Worm (Caenorhabditis elegans) whole organism, L4 larva: ENCODE measurements around the gene lgg-3.
A peak's percentile ranks its signal among the peaks of the same experiment; 100 is the strongest.

Experiments used
- F10B5.3 ChIP-seq: sonication (generic microtip); optimal IDR thresholded peaks from 2 replicates; lab custom pipeline; 2016; ENCODE audit warnings: mild to moderate bottlenecking, missing genetic modification characterization, missing compliant biosample characterization
- F26F4.8 ChIP-seq: fragments of 200-800 bp; sonication (Bioruptor generic); conservative IDR thresholded peaks from 2 replicates; pipeline ENCODE4 v1.3.6; 2022; ENCODE audit warnings: missing genetic modification characterization, missing compliant biosample characterization
- F37D6.2 ChIP-seq: sonication (generic microtip); optimal IDR thresholded peaks from 2 replicates; lab custom pipeline; 2016; ENCODE audit warnings: mild to moderate bottlenecking, missing genetic modification characterization, missing compliant biosample characterization
- F44E2.7 ChIP-seq: fragments of 200-800 bp; sonication (Bioruptor generic); IDR thresholded peaks from 2 replicates; pipeline ENCODE4 v2.1.2; 2022; ENCODE audit warnings: missing genetic modification characterization, missing compliant biosample characterization
- F49E8.2 ChIP-seq: sonication (generic microtip); optimal IDR thresholded peaks from 2 replicates; lab custom pipeline; 2016; ENCODE audit warnings: missing compliant biosample characterization, mild to moderate bottlenecking, missing genetic modification characterization, borderline replicate concordance
- ZK337.2 ChIP-seq: fragments of 200-800 bp; sonication (Bioruptor generic); IDR thresholded peaks from 2 replicates; pipeline ENCODE4 v1.3.6; 2022; ENCODE audit warnings: missing genetic modification reagents, missing genetic modification characterization, missing compliant biosample characterization
- ama-1 ChIP-seq: fragments of 150-350 bp; optimal IDR thresholded peaks from 2 replicates; lab custom pipeline; 2014; ENCODE audit warnings: inconsistent platforms, mixed read lengths
- arid-1 ChIP-seq: fragments of 200-800 bp; sonication (Bioruptor generic); conservative IDR thresholded peaks from 2 replicates; pipeline ENCODE4 v1.3.6; 2022; ENCODE audit warnings: missing genetic modification reagents, missing genetic modification characterization, missing compliant biosample characterization
- ceh-28 ChIP-seq: fragments of 150-350 bp; optimal IDR thresholded peaks from 2 replicates; lab custom pipeline; 2014; ENCODE audit warnings: missing biosample characterization, missing genetic modification reagents, missing genetic modification characterization
- ctbp-1 ChIP-seq: fragments of 200-800 bp; sonication (Bioruptor generic); IDR thresholded peaks from 2 replicates; pipeline ENCODE4 v1.3.6; 2022; ENCODE audit warnings: missing genetic modification reagents, missing genetic modification characterization, missing compliant biosample characterization
- daf-16 ChIP-seq, 3 experiments: sonication (generic microtip); optimal IDR thresholded peaks; 2 replicates each; lab custom pipeline; 2016 to 2017; ENCODE audit warnings: missing genetic modification characterization in 3 of 3, missing genetic modification reagents in 3 of 3, mild to moderate bottlenecking in 2 of 3, missing compliant biosample characterization in 2 of 3, missing biosample characterization in 1 of 3, moderate library complexity in 1 of 3
- dmd-6 ChIP-seq: fragments of 200-800 bp; sonication (Bioruptor generic); IDR thresholded peaks from 2 replicates; pipeline ENCODE4 v1.3.6; 2022; ENCODE audit warnings: missing genetic modification reagents, missing genetic modification characterization, missing compliant biosample characterization
- dmd-9 ChIP-seq: fragments of 200-800 bp; sonication (Bioruptor generic); IDR thresholded peaks from 2 replicates; pipeline ENCODE4 v1.3.6; 2022; ENCODE audit warnings: missing genetic modification reagents, missing genetic modification characterization, missing compliant biosample characterization
- dpl-1 ChIP-seq: fragments of 150-350 bp; optimal IDR thresholded peaks from 2 replicates; lab custom pipeline; 2014; ENCODE audit warnings: missing biosample characterization, missing genetic modification reagents, missing genetic modification characterization
- duxl-1 ChIP-seq: sonication (generic microtip); optimal IDR thresholded peaks from 2 replicates; lab custom pipeline; 2016; ENCODE audit warnings: mild to moderate bottlenecking, missing genetic modification characterization, moderate library complexity, missing compliant biosample characterization; ENCODE audit not compliant: poor library complexity
- egl-43 ChIP-seq: fragments of 200-800 bp; sonication (Bioruptor generic); IDR thresholded peaks from 2 replicates; pipeline ENCODE4 v1.3.6; 2022; ENCODE audit warnings: missing genetic modification reagents, missing genetic modification characterization, missing compliant biosample characterization
- fos-1 ChIP-seq: fragments of 150-350 bp; optimal IDR thresholded peaks from 2 replicates; lab custom pipeline; 2014; ENCODE audit warnings: missing biosample characterization, missing genetic modification characterization
- hlh-11 ChIP-seq: fragments of 200-800 bp; sonication (Bioruptor generic); optimal IDR thresholded peaks from 2 replicates; lab custom pipeline; 2018; ENCODE audit warnings: mild to moderate bottlenecking, missing genetic modification characterization, missing compliant biosample characterization
- hlh-30 ChIP-seq: sonication (generic microtip); optimal IDR thresholded peaks from 2 replicates; lab custom pipeline; 2017; ENCODE audit warnings: antibody characterized with exemption, mild to moderate bottlenecking, missing genetic modification characterization, missing compliant biosample characterization; ENCODE audit not compliant: insufficient read depth
- jun-1 ChIP-seq: fragments of 150-350 bp; optimal IDR thresholded peaks from 2 replicates; lab custom pipeline; 2014; ENCODE audit warnings: missing biosample characterization, missing genetic modification reagents, missing genetic modification characterization
- lin-29 ChIP-seq: fragments of 200-800 bp; sonication (Bioruptor generic); IDR thresholded peaks from 2 replicates; pipeline ENCODE4 v1.3.6; 2022; ENCODE audit warnings: missing genetic modification reagents, missing genetic modification characterization, missing compliant biosample characterization
- lin-38 ChIP-seq: fragments of 200-800 bp; sonication (Bioruptor generic); IDR thresholded peaks from 2 replicates; pipeline ENCODE4 v1.3.6; 2022; ENCODE audit warnings: missing genetic modification reagents, missing genetic modification characterization, missing compliant biosample characterization
- lin-39 ChIP-seq: fragments of 150-350 bp; optimal IDR thresholded peaks from 2 replicates; lab custom pipeline; 2014; ENCODE audit warnings: missing biosample characterization, missing genetic modification reagents, missing genetic modification characterization
- lir-3 ChIP-seq: sonication (generic microtip); optimal IDR thresholded peaks from 2 replicates; lab custom pipeline; 2016; ENCODE audit warnings: mild to moderate bottlenecking, missing genetic modification characterization, missing compliant biosample characterization
- lsy-2 ChIP-seq, 2 experiments: fragments of 150-350 bp in 1 of 2; sonication (generic microtip) in 1 of 2; optimal IDR thresholded peaks; 2 replicates each; lab custom pipeline; 2014 to 2017; ENCODE audit warnings: missing biosample characterization in 2 of 2, missing genetic modification characterization in 2 of 2
- madf-9 ChIP-seq: fragments of 200-800 bp; sonication (Bioruptor generic); conservative IDR thresholded peaks from 2 replicates; pipeline ENCODE4 v1.3.6; 2022; ENCODE audit warnings: missing genetic modification reagents, missing genetic modification characterization, missing compliant biosample characterization
- mes-2 ChIP-seq: sonication (generic microtip); optimal IDR thresholded peaks from 2 replicates; lab custom pipeline; 2016; ENCODE audit warnings: missing genotype, mild to moderate bottlenecking, missing genetic modification characterization, missing compliant biosample characterization; ENCODE audit not compliant: poor library complexity, severe bottlenecking
- nhr-11 ChIP-seq: fragments of 150-350 bp; optimal IDR thresholded peaks from 2 replicates; lab custom pipeline; 2014; ENCODE audit warnings: missing biosample characterization, missing genetic modification characterization
- nhr-41 ChIP-seq: fragments of 200-800 bp; sonication (Bioruptor generic); IDR thresholded peaks from 2 replicates; pipeline ENCODE4 v1.3.6; 2022; ENCODE audit warnings: missing genetic modification reagents, missing genetic modification characterization, missing compliant biosample characterization
- nhr-42 ChIP-seq: fragments of 200-800 bp; sonication (Bioruptor generic); IDR thresholded peaks from 2 replicates; pipeline ENCODE4 v1.3.6; 2022; ENCODE audit warnings: missing genetic modification characterization, missing compliant biosample characterization
- nhr-77 ChIP-seq: fragments of 150-350 bp; optimal IDR thresholded peaks from 2 replicates; lab custom pipeline; 2014; ENCODE audit warnings: missing biosample characterization, missing genetic modification characterization
- rbr-2 ChIP-seq: sonication (generic microtip); optimal IDR thresholded peaks from 2 replicates; lab custom pipeline; 2016; ENCODE audit warnings: missing genotype, missing genetic modification characterization, missing compliant biosample characterization
- sdz-12 ChIP-seq: fragments of 200-800 bp; sonication (Bioruptor generic); optimal IDR thresholded peaks from 2 replicates; lab custom pipeline; 2018; ENCODE audit warnings: mild to moderate bottlenecking, missing genetic modification characterization, missing compliant biosample characterization
- set-16 ChIP-seq: fragments of 200-800 bp; sonication (Bioruptor generic); IDR thresholded peaks from 2 replicates; pipeline ENCODE4 v1.3.6; 2022; ENCODE audit warnings: missing genetic modification reagents, missing genetic modification characterization, missing compliant biosample characterization
- skn-1 ChIP-seq: fragments of 150-350 bp; optimal IDR thresholded peaks from 2 replicates; lab custom pipeline; 2014; ENCODE audit warnings: missing biosample characterization, missing genetic modification characterization
- spr-3 ChIP-seq: fragments of 200-800 bp; sonication (Bioruptor generic); optimal IDR thresholded peaks from 2 replicates; lab custom pipeline; 2018; ENCODE audit warnings: mild to moderate bottlenecking, missing genetic modification characterization, missing compliant biosample characterization
- unc-62 ChIP-seq, 3 experiments: fragments of 150-350 bp in 1 of 3; sonication (generic microtip); optimal IDR thresholded peaks in 2 of 3; peaks in 1 of 3; 1 replicate in 1 of 3; 2 replicates in 2 of 3; lab custom pipeline; 2014 to 2017; ENCODE audit warnings: missing biosample characterization in 3 of 3, missing genetic modification characterization in 3 of 3, missing genetic modification reagents in 3 of 3, missing genotype in 1 of 3
- zag-1 ChIP-seq: fragments of 150-350 bp; optimal IDR thresholded peaks from 2 replicates; lab custom pipeline; 2014; ENCODE audit warnings: missing biosample characterization, missing genetic modification characterization
- zip-2 ChIP-seq: fragments of 150-350 bp; optimal IDR thresholded peaks from 2 replicates; lab custom pipeline; 2014; ENCODE audit warnings: missing biosample characterization, missing genetic modification characterization
- ztf-11 ChIP-seq: fragments of 150-350 bp; optimal IDR thresholded peaks from 2 replicates; lab custom pipeline; 2014; ENCODE audit warnings: missing biosample characterization, missing genetic modification characterization

Gene lgg-3

ce11 chrIII:5710676-5711075, 12.9 kb upstream of the lgg-3 start (continued):
- peak; percentile 22 for TF ChIP-seq rbr-2 (tag; lab: Kevin White, UChicago)
- TF ChIP-seq F26F4.8 (GFP tag; lab: Robert Waterston, UW) = no peak
- no peak for TF ChIP-seq zip-2 (tag; lab: Kevin White, UChicago)
- TF ChIP-seq ama-1 (lab: Kevin White, UChicago) = peak; percentile 51
- no peak for TF ChIP-seq arid-1 (GFP tag; lab: Robert Waterston, UW)
- no peak for TF ChIP-seq sdz-12 (GFP tag; lab: Kevin White, UChicago)
- no peak for TF ChIP-seq skn-1 (tag; lab: Kevin White, UChicago)
- TF ChIP-seq lsy-2 (tag; optimal IDR thresholded peaks at IDR 0.05; lab: Kevin White, UChicago) = peak; percentile 59 to 81
- TF ChIP-seq spr-3 (GFP tag; lab: Kevin White, UChicago) = no peak
- TF ChIP-seq F44E2.7 = no peak
- no peak for TF ChIP-seq F10B5.3 (tag; lab: Kevin White, UChicago)
- TF ChIP-seq dmd-9 = no peak
- TF ChIP-seq, all 104 proteins: peak for 21

ce11 chrIII:5710045-5710444, 12.2 kb upstream of the lgg-3 start, which contains the start of gene B0336.12:
Gene B0336.12 (minus strand): TSS chrIII:5710145.
- TF ChIP-seq dmd-6 (GFP tag; lab: Robert Waterston, UW) (no peak), zag-1 (tag; lab: Kevin White, UChicago) (no peak), ztf-11 (tag; lab: Kevin White, UChicago) (no peak), lin-29 (GFP tag; lab: Robert Waterston, UW) (no peak), jun-1 (tag; lab: Kevin White, UChicago) (no peak), lin-38 (GFP tag; lab: Robert Waterston, UW) (0 out of 2 replicates have a peak, but pooled peaks have one; percentile 22)

- TF ChIP-seq F37D6.2 (tag; lab: Kevin White, UChicago) = no peak
Observed at ce11 chrIII:5709224-5709623, 11.4 kb upstream of the lgg-3 start, which contains the start of gene hpo-28. Gene hpo-28 (minus strand): TSS chrIII:5709324.

ce11 chrIII:5708024-5708423, 10.2 kb upstream of the lgg-3 start:
- TF ChIP-seq egl-43 (0 out of 2 replicates have a peak, but pooled peaks have one; percentile 29), nhr-77 (no peak), hlh-11 (tag; lab: Kevin White, UChicago) (peak; percentile 30), ctbp-1 (GFP tag; lab: Robert Waterston, UW) (0 out of 2 replicates have a peak, but pooled peaks have one; percentile 17), mes-2 (peak; percentile 1), daf-16 (GFP tag; optimal IDR thresholded peaks at IDR 0.05; lab: Kevin White, UChicago) (peak in 1 of 2 experiments; percentile 5), daf-16 (tag; optimal IDR thresholded peaks at IDR 0.05; lab: Kevin White, UChicago) (no peak), nhr-11 (tag; lab: Kevin White, UChicago) (peak; percentile 27), dpl-1 (GFP tag; lab: Kevin White, UChicago) (no peak), fos-1 (tag; lab: Kevin White, UChicago) (no peak), F26F4.8 (GFP tag; lab: Robert Waterston, UW) (0 out of 2 replicates have a peak, but pooled peaks have one; percentile 5)
- TF ChIP-seq, all 104 proteins: peak for 7

ce11 chrIII:5707546-5707945, 9.7 kb upstream of the lgg-3 start:
- TF ChIP-seq lir-3 (no peak), madf-9 (GFP tag; lab: Robert Waterston, UW) (no peak), F44E2.7 (no peak), egl-43 (no peak), lin-39 (no peak), ZK337.2 (GFP tag; lab: Robert Waterston, UW) (no peak), unc-62 (GFP tag; optimal IDR thresholded peaks at IDR 0.05 in 1 of 2; lab: Kevin White, UChicago) (no peak), unc-62 (tag; optimal IDR thresholded peaks at IDR 0.05; lab: Kevin White, UChicago) (no peak), F49E8.2 (tag; lab: Kevin White, UChicago) (no peak), dpl-1 (GFP tag; lab: Kevin White, UChicago) (no peak), dmd-6 (GFP tag; lab: Robert Waterston, UW) (no peak), hlh-30 (tag; lab: Kevin White, UChicago) (no peak), duxl-1 (tag; lab: Kevin White, UChicago) (no peak), nhr-41 (GFP tag; lab: Robert Waterston, UW) (no peak), lin-29 (GFP tag; lab: Robert Waterston, UW) (no peak), set-16 (GFP tag; lab: Robert Waterston, UW) (no peak), ceh-28 (tag; lab: Kevin White, UChicago) (no peak), arid-1 (GFP tag; lab: Robert Waterston, UW) (no peak), hlh-11 (tag; lab: Kevin White, UChicago) (no peak), nhr-42 (GFP tag; lab: Robert Waterston, UW) (no peak)
